Worm (Caenorhabditis elegans) whole organism, L2 larva: ENCODE measurements around the gene cwc-15.

Experiments
- C34F6.9 ChIP-seq: fragments of 150-350 bp; optimal IDR thresholded peaks from 2 replicates; lab custom pipeline; 2014; ENCODE audit warnings: missing biosample characterization, missing genetic modification characterization
- F13H6.1 ChIP-seq: sonication (generic microtip); optimal IDR thresholded peaks from 2 replicates; lab custom pipeline; 2016; ENCODE audit warnings: missing genetic modification characterization, missing compliant biosample characterization
- R02D3.7 ChIP-seq: fragments of 150-350 bp; optimal IDR thresholded peaks from 2 replicates; lab custom pipeline; 2014; ENCODE audit warnings: missing biosample characterization, missing genetic modification characterization
- Y55F3AM.14 ChIP-seq: fragments of 200-800 bp; sonication (Bioruptor generic); optimal IDR thresholded peaks from 2 replicates; lab custom pipeline; 2018; ENCODE audit warnings: mild to moderate bottlenecking, missing genetic modification characterization, missing compliant biosample characterization
- ZK546.5 ChIP-seq: sonication (generic microtip); optimal IDR thresholded peaks from 2 replicates; lab custom pipeline; 2017; ENCODE audit warnings: missing biosample characterization, missing genetic modification characterization
- alr-1 ChIP-seq: fragments of 150-350 bp; optimal IDR thresholded peaks from 2 replicates; lab custom pipeline; 2014; ENCODE audit warnings: missing biosample characterization, missing genetic modification characterization
- ama-1 ChIP-seq: fragments of 150-350 bp; optimal IDR thresholded peaks from 2 replicates; lab custom pipeline; 2018; ENCODE audit warnings: inconsistent platforms
- blmp-1 ChIP-seq: sonication (generic microtip); optimal IDR thresholded peaks from 2 replicates; lab custom pipeline; 2017; ENCODE audit warnings: missing genetic modification characterization, mild to moderate bottlenecking, missing compliant biosample characterization, antibody characterized with exemption, moderate library complexity; ENCODE audit not compliant: insufficient read depth
- ceh-16 ChIP-seq: fragments of 150-350 bp; optimal IDR thresholded peaks from 2 replicates; lab custom pipeline; 2014; ENCODE audit warnings: missing biosample characterization, missing genetic modification characterization
- ceh-82 ChIP-seq: fragments of 150-350 bp; optimal IDR thresholded peaks from 2 replicates; lab custom pipeline; 2014; ENCODE audit warnings: missing biosample characterization, missing genetic modification characterization
- dmd-4 ChIP-seq: sonication (generic microtip); optimal IDR thresholded peaks from 2 replicates; lab custom pipeline; 2017; ENCODE audit warnings: missing biosample characterization, missing genetic modification characterization
- egl-27 ChIP-seq: sonication (generic microtip); optimal IDR thresholded peaks from 3 replicates; lab custom pipeline; 2017; ENCODE audit warnings: missing biosample characterization, missing genetic modification reagents, missing genetic modification characterization
- elt-1 ChIP-seq: fragments of 150-350 bp; optimal IDR thresholded peaks from 2 replicates; lab custom pipeline; 2014; ENCODE audit warnings: missing biosample characterization, missing genetic modification characterization
- elt-3 ChIP-seq: sonication (generic microtip); optimal IDR thresholded peaks from 2 replicates; lab custom pipeline; 2017; ENCODE audit warnings: missing biosample characterization, missing genetic modification characterization
- fos-1 ChIP-seq: fragments of 150-350 bp; optimal IDR thresholded peaks from 2 replicates; lab custom pipeline; 2014; ENCODE audit warnings: missing biosample characterization, missing genetic modification characterization
- gmeb-1 ChIP-seq: fragments of 150-350 bp; optimal IDR thresholded peaks from 2 replicates; lab custom pipeline; 2014; ENCODE audit warnings: missing biosample characterization, missing genetic modification characterization
- lin-11 ChIP-seq: fragments of 150-350 bp; sonication (generic microtip); optimal IDR thresholded peaks from 2 replicates; lab custom pipeline; 2014; ENCODE audit warnings: missing biosample characterization, missing genetic modification characterization, inconsistent platforms, mixed read lengths
- lin-13 ChIP-seq: fragments of 150-350 bp; optimal IDR thresholded peaks from 2 replicates; lab custom pipeline; 2014; ENCODE audit warnings: missing biosample characterization, missing genetic modification reagents, missing genetic modification characterization
- lsy-2 ChIP-seq, 2 experiments: fragments of 150-350 bp in 1 of 2; sonication (generic microtip) in 1 of 2; optimal IDR thresholded peaks; 2 replicates each; lab custom pipeline; 2014 to 2017; ENCODE audit warnings: missing biosample characterization in 2 of 2, missing genetic modification characterization in 2 of 2
- mab-5 ChIP-seq: fragments of 150-350 bp; optimal IDR thresholded peaks from 2 replicates; lab custom pipeline; 2014; ENCODE audit warnings: missing biosample characterization, missing genetic modification characterization
- nhr-10 ChIP-seq: sonication (generic microtip); optimal IDR thresholded peaks from 2 replicates; lab custom pipeline; 2017; ENCODE audit warnings: missing biosample characterization, missing genetic modification characterization
- nhr-12 ChIP-seq: fragments of 150-350 bp; optimal IDR thresholded peaks from 2 replicates; lab custom pipeline; 2014; ENCODE audit warnings: missing biosample characterization, missing genetic modification characterization
- nhr-129 ChIP-seq: fragments of 150-350 bp; optimal IDR thresholded peaks from 2 replicates; lab custom pipeline; 2014; ENCODE audit warnings: missing biosample characterization, missing genetic modification characterization
- nhr-21 ChIP-seq: fragments of 150-350 bp; optimal IDR thresholded peaks from 2 replicates; lab custom pipeline; 2014; ENCODE audit warnings: missing biosample characterization, missing genetic modification characterization
- nhr-23 ChIP-seq: fragments of 150-350 bp; optimal IDR thresholded peaks from 2 replicates; lab custom pipeline; 2014; ENCODE audit warnings: missing biosample characterization, missing genetic modification reagents, missing genetic modification characterization
- nhr-25 ChIP-seq: fragments of 150-350 bp; sonication (generic microtip); optimal IDR thresholded peaks from 3 replicates; lab custom pipeline; 2014; ENCODE audit warnings: missing biosample characterization, missing genetic modification characterization
- nhr-6 ChIP-seq: fragments of 150-350 bp; optimal IDR thresholded peaks from 2 replicates; lab custom pipeline; 2014; ENCODE audit warnings: missing biosample characterization, missing genetic modification characterization
- nhr-77 ChIP-seq: fragments of 150-350 bp; optimal IDR thresholded peaks from 2 replicates; lab custom pipeline; 2014; ENCODE audit warnings: missing biosample characterization, missing genetic modification characterization
- peb-1 ChIP-seq: fragments of 150-350 bp; optimal IDR thresholded peaks from 2 replicates; lab custom pipeline; 2014; ENCODE audit warnings: missing biosample characterization, missing genetic modification characterization
- skn-1 ChIP-seq: sonication (generic microtip); optimal IDR thresholded peaks from 2 replicates; lab custom pipeline; 2017; ENCODE audit warnings: missing biosample characterization, missing genetic modification characterization
- sma-3 ChIP-seq: sonication (generic microtip); optimal IDR thresholded peaks from 2 replicates; lab custom pipeline; 2016; ENCODE audit warnings: missing genetic modification reagents, missing genetic modification characterization, missing compliant biosample characterization
- sma-9 ChIP-seq, 2 experiments: fragments of 150-350 bp in 1 of 2; sonication (generic microtip) in 1 of 2; optimal IDR thresholded peaks; 2 replicates each; lab custom pipeline; 2014 to 2016; ENCODE audit warnings: missing genetic modification characterization in 2 of 2, mild to moderate bottlenecking in 1 of 2, missing biosample characterization in 1 of 2, missing compliant biosample characterization in 1 of 2, missing genetic modification reagents in 1 of 2, moderate library complexity in 1 of 2
- snpc-4 ChIP-seq: fragments of 150-350 bp; optimal IDR thresholded peaks from 2 replicates; lab custom pipeline; 2014; ENCODE audit warnings: missing biosample characterization, missing genetic modification characterization
- unc-55 ChIP-seq: fragments of 150-350 bp; sonication (generic microtip); optimal IDR thresholded peaks from 3 replicates; lab custom pipeline; 2014; ENCODE audit warnings: missing biosample characterization, missing genetic modification reagents, missing genetic modification characterization
- unc-62 ChIP-seq: fragments of 150-350 bp; optimal IDR thresholded peaks from 2 replicates; lab custom pipeline; 2014; ENCODE audit warnings: missing biosample characterization, missing genetic modification reagents, missing genetic modification characterization
- zag-1 ChIP-seq: fragments of 150-350 bp; optimal IDR thresholded peaks from 2 replicates; lab custom pipeline; 2014; ENCODE audit warnings: missing biosample characterization, missing genetic modification characterization
- ztf-11 ChIP-seq: sonication (generic microtip); optimal IDR thresholded peaks from 2 replicates; lab custom pipeline; 2017; ENCODE audit warnings: missing biosample characterization, missing genetic modification characterization

The cwc-15 gene

DNA sequence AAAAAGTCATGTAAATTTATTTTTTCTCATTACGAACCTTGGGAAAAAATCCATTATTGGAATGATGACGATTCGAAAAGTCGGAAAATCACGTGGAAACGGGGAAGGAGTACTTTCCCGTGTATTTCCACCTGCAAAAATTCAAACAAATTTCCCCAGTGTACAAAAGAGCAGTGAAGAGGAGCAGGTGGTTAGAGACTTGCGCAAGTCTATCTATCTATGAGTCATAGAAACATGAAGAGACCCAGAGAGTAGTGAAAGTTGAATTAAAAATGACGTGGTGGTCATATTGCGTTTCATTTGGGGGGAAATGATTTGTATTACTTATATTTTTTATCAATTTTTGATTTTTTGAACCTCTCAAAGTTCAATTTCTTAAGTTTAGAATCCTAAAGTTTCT lies 22.7 kb upstream of the cwc-15 start, which contains the start of gene nhr-50 (continued):
- TF ChIP-seq nhr-10 (no peak), nhr-23 (no peak), alr-1 (tag; lab: Kevin White, UChicago) (no peak), elt-1 (tag; lab: Kevin White, UChicago) (no peak), blmp-1 (tag; lab: Kevin White, UChicago) (peak; percentile 97), dmd-4 (tag; lab: Kevin White, UChicago) (no peak), nhr-129 (tag; lab: Kevin White, UChicago) (peak; percentile 54)

DNA sequence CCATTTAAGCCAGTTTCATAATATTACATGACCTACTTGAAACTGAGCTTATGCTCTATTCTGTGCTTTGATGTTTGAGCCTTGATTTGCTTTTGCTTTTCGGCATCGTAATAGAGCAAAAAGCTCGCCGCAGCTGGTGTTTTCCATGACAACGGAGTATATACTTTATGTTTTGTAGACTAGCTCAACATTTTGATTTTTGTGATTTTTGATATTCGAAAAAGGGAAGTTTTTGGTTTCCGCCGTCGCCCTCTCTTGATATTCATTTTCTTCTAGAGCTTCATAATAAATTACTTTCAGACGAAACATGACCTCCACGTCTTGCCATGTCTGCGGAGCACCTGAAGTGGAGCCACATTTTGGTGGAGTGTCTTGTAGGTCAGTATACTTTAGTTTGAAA lies 20.9 kb upstream of the cwc-15 start, which contains the start of gene nhr-63:
nhr-63 (plus strand) TSS at position 301 of the 400 bp plus-strand sequence.
- no peak for TF ChIP-seq fos-1

DNA sequence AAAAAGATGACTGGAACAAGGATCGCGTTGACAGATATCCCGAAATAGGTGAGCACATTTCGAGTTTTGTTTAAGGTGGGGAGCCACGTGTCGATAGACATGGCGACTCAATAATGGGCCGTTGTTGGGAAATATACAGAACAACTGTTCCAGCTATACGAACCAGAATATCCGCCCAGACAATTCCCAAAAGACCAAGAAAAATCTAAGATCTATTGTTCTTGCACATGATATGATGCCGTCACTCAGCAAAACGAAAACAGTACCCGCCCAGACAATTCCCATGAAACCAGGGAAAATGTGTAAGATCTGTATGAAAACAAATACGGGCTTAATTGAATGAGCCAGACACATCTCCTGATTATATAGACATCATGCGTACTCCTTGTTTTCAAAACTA lies 15.6 kb upstream of the cwc-15 start, which contains the start of gene str-231:
str-231 (minus strand) TSS at position 101 of the 400 bp plus-strand sequence.
- TF ChIP-seq unc-62 (GFP tag; lab: Kevin White, UChicago) (no peak), ZK546.5 (tag; lab: Kevin White, UChicago) (no peak), nhr-25 (tag; lab: Kevin White, UChicago) (no peak), ceh-82 (tag; lab: Kevin White, UChicago) (no peak), unc-55 (GFP tag; lab: Kevin White, UChicago) (no peak), nhr-21 (no peak), elt-3 (no peak), dmd-4 (tag; lab: Kevin White, UChicago) (no peak), peb-1 (no peak), nhr-129 (tag; lab: Kevin White, UChicago) (no peak), nhr-6 (no peak), lsy-2 (tag; optimal IDR thresholded peaks at IDR 0.05; lab: Kevin White, UChicago) (no peak), blmp-1 (tag; lab: Kevin White, UChicago) (no peak), nhr-12 (tag; lab: Kevin White, UChicago) (no peak)

DNA sequence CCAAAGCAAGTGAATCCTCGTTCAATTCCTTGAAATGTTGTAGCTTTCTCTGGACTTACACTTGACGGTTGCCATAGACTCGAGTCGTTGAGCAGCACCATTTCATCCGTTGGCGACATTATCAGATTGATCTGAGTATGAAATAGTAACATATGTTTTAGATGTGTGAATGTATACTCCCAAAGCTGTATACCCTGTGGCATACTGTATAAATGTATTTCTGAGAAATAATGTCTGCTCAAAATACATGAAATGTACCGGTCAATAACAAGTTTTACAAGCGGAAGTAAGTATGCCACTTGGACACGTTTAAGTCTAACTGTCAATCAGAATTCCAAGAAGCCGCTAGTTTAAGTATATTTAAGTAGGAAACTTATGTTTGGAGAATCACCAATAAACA lies 13.6 kb upstream of the cwc-15 start, which contains the start of gene str-233:
str-233 (minus strand) TSS at position 101 of the 400 bp plus-strand sequence.
- no peak for TF ChIP-seq gmeb-1 (tag; lab: Kevin White, UChicago)
- no peak for TF ChIP-seq C34F6.9 (tag; lab: Kevin White, UChicago)
- TF ChIP-seq F13H6.1 = no peak
- no peak for TF ChIP-seq elt-1 (tag; lab: Kevin White, UChicago)
- no peak for TF ChIP-seq alr-1 (tag; lab: Kevin White, UChicago)
- TF ChIP-seq lin-13 (GFP tag; lab: Kevin White, UChicago) = no peak
- no peak for TF ChIP-seq egl-27 (tag; lab: Kevin White, UChicago)
- TF ChIP-seq nhr-25 (tag; lab: Kevin White, UChicago) = no peak
- no peak for TF ChIP-seq sma-3 (GFP tag; lab: Kevin White, UChicago)
- no peak for TF ChIP-seq unc-55 (GFP tag; lab: Kevin White, UChicago)
- no peak for TF ChIP-seq snpc-4 (tag; lab: Kevin White, UChicago)

DNA sequence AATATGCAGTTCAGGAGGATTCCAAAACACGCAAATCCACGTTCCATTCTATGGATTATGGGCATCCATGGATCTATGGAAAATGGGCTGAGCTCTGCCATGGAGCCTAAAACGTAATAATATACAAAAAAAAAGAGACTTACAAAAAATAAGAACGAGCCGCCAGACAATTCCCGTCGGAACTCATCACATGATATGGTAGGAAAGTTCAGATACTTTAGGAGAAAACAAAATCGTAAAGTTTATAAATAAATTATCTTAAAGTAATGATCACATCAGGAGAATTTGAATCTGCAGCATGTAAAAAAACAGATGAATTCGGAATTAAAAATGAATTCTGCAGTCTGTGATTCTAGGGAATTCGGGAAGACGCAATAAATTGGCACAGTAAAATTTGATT lies 7.5 kb upstream of the cwc-15 start, which contains the start of gene str-232:
str-232 (minus strand) TSS at position 101 of the 400 bp plus-strand sequence.
- no peak for TF ChIP-seq nhr-25 (tag; lab: Kevin White, UChicago)

DNA sequence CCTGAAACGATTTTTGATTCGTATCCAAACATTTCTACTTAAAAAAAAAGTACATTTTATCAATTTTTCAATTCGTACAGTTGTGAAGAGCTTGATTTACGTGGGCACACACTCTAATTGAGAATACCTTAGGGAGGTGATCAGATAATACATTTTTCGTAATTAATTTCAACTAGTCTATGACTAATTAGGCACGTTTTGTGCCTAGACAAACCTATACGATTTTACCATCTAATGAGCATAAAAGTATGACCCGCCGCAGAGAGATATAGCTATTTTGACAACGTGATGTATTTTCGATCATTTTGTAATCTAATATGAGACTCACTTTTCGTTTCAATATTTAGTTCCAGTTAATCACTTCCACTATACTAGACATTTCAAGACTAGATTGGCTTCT lies 6.2 kb upstream of the cwc-15 start:
- TF ChIP-seq blmp-1 (tag; lab: Kevin White, UChicago) (no peak), zag-1 (tag; lab: Kevin White, UChicago) (no peak), mab-5 (tag; lab: Kevin White, UChicago) (no peak), ama-1 (no peak), Y55F3AM.14 (GFP tag; lab: Kevin White, UChicago) (no peak), R02D3.7 (tag; lab: Kevin White, UChicago) (no peak), unc-55 (GFP tag; lab: Kevin White, UChicago) (no peak), lin-13 (GFP tag; lab: Kevin White, UChicago) (no peak), unc-62 (GFP tag; lab: Kevin White, UChicago) (no peak), nhr-129 (tag; lab: Kevin White, UChicago) (no peak), ceh-16 (tag; lab: Kevin White, UChicago) (no peak), nhr-77 (tag; lab: Kevin White, UChicago) (no peak), sma-9 (GFP tag; optimal IDR thresholded peaks at IDR 0.05; lab: Kevin White, UChicago) (no peak), sma-9 (tag; optimal IDR thresholded peaks at IDR 0.05; lab: Kevin White, UChicago) (no peak), dmd-4 (tag; lab: Kevin White, UChicago) (no peak), lin-11 (tag; lab: Kevin White, UChicago) (no peak), skn-1 (tag; lab: Kevin White, UChicago) (no peak), ztf-11 (tag; lab: Kevin White, UChicago) (no peak), F13H6.1 (no peak)
